Fruit fly (Drosophila melanogaster) whole organism, prepupa: ENCODE measurements around the gene tko.

Experiments
- CG10669 ChIP-seq: fragments of 200-800 bp; sonication (Bioruptor generic); optimal IDR thresholded peaks from 3 replicates; lab custom pipeline; 2018; ENCODE audit warnings: missing biosample characterization, mild to moderate bottlenecking, missing genetic modification characterization, moderate library complexity
- CG11294 ChIP-seq: fragments of 200-800 bp; sonication (Bioruptor generic); IDR thresholded peaks from 2 replicates; pipeline ENCODE4 v1.3.6; 2022; ENCODE audit warnings: missing biosample characterization, missing genetic modification characterization
- CG11762 ChIP-seq: fragments of 200-800 bp; sonication (Bioruptor generic); optimal IDR thresholded peaks from 3 replicates; lab custom pipeline; 2016; ENCODE audit warnings: missing biosample characterization, missing genetic modification characterization; ENCODE audit not compliant: insufficient read depth
- CG15336 ChIP-seq: fragments of 200-800 bp; sonication (Bioruptor generic); IDR thresholded peaks from 2 replicates; pipeline ENCODE4 v1.3.6; 2022; ENCODE audit warnings: missing biosample characterization, missing genetic modification characterization
- CG1621 ChIP-seq: fragments of 200-800 bp; sonication (Bioruptor generic); optimal IDR thresholded peaks from 3 replicates; lab custom pipeline; 2018; ENCODE audit warnings: missing biosample characterization, mild to moderate bottlenecking, missing genetic modification characterization
- CG16779 ChIP-seq: fragments of 200-800 bp; sonication (Bioruptor generic); optimal IDR thresholded peaks from 3 replicates; lab custom pipeline; 2017; ENCODE audit warnings: missing biosample characterization, mild to moderate bottlenecking, missing genetic modification characterization
- CG3032 ChIP-seq: fragments of 200-800 bp; optimal IDR thresholded peaks from 2 replicates; lab custom pipeline; 2019; ENCODE audit warnings: missing biosample characterization, mild to moderate bottlenecking, missing genetic modification characterization, moderate library complexity
- CG31627 ChIP-seq: fragments of 200-800 bp; sonication (Bioruptor generic); optimal IDR thresholded peaks from 3 replicates; lab custom pipeline; 2016; ENCODE audit warnings: missing biosample characterization, missing genetic modification characterization
- CG32006 ChIP-seq: fragments of 200-800 bp; sonication (Bioruptor generic); optimal IDR thresholded peaks from 3 replicates; lab custom pipeline; 2017; ENCODE audit warnings: missing biosample characterization, mild to moderate bottlenecking, missing genetic modification characterization
- CG34406 ChIP-seq: fragments of 200-800 bp; sonication (Bioruptor generic); optimal IDR thresholded peaks from 3 replicates; lab custom pipeline; 2016; ENCODE audit warnings: missing biosample characterization, missing genetic modification characterization
- CG3919 ChIP-seq: fragments of 200-800 bp; sonication (Bioruptor generic); optimal IDR thresholded peaks from 3 replicates; lab custom pipeline; 2016; ENCODE audit warnings: missing biosample characterization, missing genetic modification characterization
- CG4318 ChIP-seq: fragments of 200-800 bp; sonication (Bioruptor generic); optimal IDR thresholded peaks from 3 replicates; lab custom pipeline; 2017; ENCODE audit warnings: missing biosample characterization, mild to moderate bottlenecking, missing genetic modification characterization
- CG6163 ChIP-seq: fragments of 200-800 bp; sonication (Bioruptor generic); IDR thresholded peaks from 3 replicates; pipeline ENCODE4 v1.3.6; 2022; ENCODE audit warnings: missing biosample characterization, missing genetic modification characterization
- CG6276 ChIP-seq: fragments of 200-800 bp; sonication (Bioruptor generic); optimal IDR thresholded peaks from 2 replicates; lab custom pipeline; 2017; ENCODE audit warnings: missing biosample characterization, mild to moderate bottlenecking, missing genetic modification characterization
- CG6792 ChIP-seq: fragments of 200-800 bp; sonication (Bioruptor generic); optimal IDR thresholded peaks from 3 replicates; lab custom pipeline; 2016; ENCODE audit warnings: missing biosample characterization, missing genetic modification characterization
- CG6808 ChIP-seq: fragments of 200-800 bp; sonication (Bioruptor generic); optimal IDR thresholded peaks from 3 replicates; lab custom pipeline; 2017; ENCODE audit warnings: missing biosample characterization, missing genetic modification characterization, mild to moderate bottlenecking, moderate library complexity, missing genetic modification reagents
- CG6854 ChIP-seq: fragments of 200-800 bp; sonication (Bioruptor generic); optimal IDR thresholded peaks from 2 replicates; lab custom pipeline; 2017; ENCODE audit warnings: missing biosample characterization, mild to moderate bottlenecking, missing genetic modification characterization
- CG8119 ChIP-seq: fragments of 200-800 bp; sonication (Bioruptor generic); IDR thresholded peaks from 3 replicates; pipeline ENCODE4 v1.3.6; 2022; ENCODE audit warnings: missing biosample characterization, missing genetic modification characterization
- CG8632 ChIP-seq: fragments of 200-800 bp; sonication (Bioruptor generic); optimal IDR thresholded peaks from 3 replicates; lab custom pipeline; 2016; ENCODE audit warnings: missing biosample characterization, missing genetic modification characterization
- CG9139 ChIP-seq: fragments of 200-800 bp; sonication (Bioruptor generic); optimal IDR thresholded peaks from 3 replicates; lab custom pipeline; 2017; ENCODE audit warnings: missing biosample characterization, mild to moderate bottlenecking, missing genetic modification characterization
- Eip75B ChIP-seq: fragments of 200-800 bp; sonication (Bioruptor generic); optimal IDR thresholded peaks from 3 replicates; lab custom pipeline; 2016; ENCODE audit warnings: missing biosample characterization, missing genetic modification characterization
- Eip78C ChIP-seq: fragments of 200-800 bp; sonication (Bioruptor generic); peaks from one replicate; lab custom pipeline; 2016; ENCODE audit warnings: missing biosample characterization, missing genetic modification characterization
- Eip93F ChIP-seq: fragments of 200-800 bp; sonication (Bioruptor generic); optimal IDR thresholded peaks from 2 replicates; lab custom pipeline; 2016; ENCODE audit warnings: missing biosample characterization, mild to moderate bottlenecking, missing genetic modification characterization
- Hr38 ChIP-seq: sonication (Bioruptor generic); optimal IDR thresholded peaks from 2 replicates; lab custom pipeline; 2016; ENCODE audit warnings: missing biosample characterization, missing genetic modification characterization
- Hr39 ChIP-seq: fragments of 200-800 bp; sonication (Bioruptor generic); optimal IDR thresholded peaks from 2 replicates; lab custom pipeline; 2016; ENCODE audit warnings: missing biosample characterization, missing genetic modification characterization
- Hr4 ChIP-seq: fragments of 200-800 bp; sonication (Bioruptor generic); optimal IDR thresholded peaks from 3 replicates; lab custom pipeline; 2016; ENCODE audit warnings: missing biosample characterization, missing genetic modification characterization
- Lpt ChIP-seq: fragments of 200-800 bp; sonication (Bioruptor generic); optimal IDR thresholded peaks from 3 replicates; lab custom pipeline; 2016; ENCODE audit warnings: missing biosample characterization, missing genetic modification characterization
- Met ChIP-seq: fragments of 200-800 bp; sonication (Bioruptor generic); optimal IDR thresholded peaks from 3 replicates; lab custom pipeline; 2016; ENCODE audit warnings: missing biosample characterization, missing genetic modification characterization
- Sox102F ChIP-seq: fragments of 200-800 bp; sonication (Bioruptor generic); optimal IDR thresholded peaks from 2 replicates; lab custom pipeline; 2016; ENCODE audit warnings: missing biosample characterization, mild to moderate bottlenecking, missing genetic modification characterization
- Sox14 ChIP-seq: fragments of 200-800 bp; sonication (Bioruptor generic); optimal IDR thresholded peaks from 3 replicates; lab custom pipeline; 2016; ENCODE audit warnings: missing biosample characterization, missing genetic modification characterization
- Sox15 ChIP-seq: fragments of 200-800 bp; sonication (Bioruptor generic); optimal IDR thresholded peaks from 3 replicates; lab custom pipeline; 2016; ENCODE audit warnings: missing biosample characterization, missing genetic modification characterization
- achi ChIP-seq: fragments of 200-800 bp; sonication (Bioruptor generic); optimal IDR thresholded peaks from 3 replicates; lab custom pipeline; 2016; ENCODE audit warnings: missing biosample characterization, missing genetic modification characterization
- cyc ChIP-seq: fragments of 200-800 bp; sonication (Bioruptor generic); optimal IDR thresholded peaks from 3 replicates; lab custom pipeline; 2016; ENCODE audit warnings: missing biosample characterization, missing genetic modification characterization
- dac ChIP-seq: fragments of 200-800 bp; sonication (Bioruptor generic); optimal IDR thresholded peaks from 2 replicates; lab custom pipeline; 2017; ENCODE audit warnings: missing biosample characterization, mild to moderate bottlenecking, missing genetic modification characterization
- dsx ChIP-seq: fragments of 200-800 bp; optimal IDR thresholded peaks from 3 replicates; lab custom pipeline; 2019; ENCODE audit warnings: missing biosample characterization, mild to moderate bottlenecking, missing genetic modification characterization, moderate library complexity; ENCODE audit not compliant: poor library complexity, severe bottlenecking
- esn ChIP-seq: fragments of 200-800 bp; sonication (Bioruptor generic); optimal IDR thresholded peaks from 2 replicates; lab custom pipeline; 2016; ENCODE audit warnings: missing biosample characterization, mild to moderate bottlenecking, missing genetic modification characterization, moderate library complexity
- fd85E ChIP-seq: fragments of 200-800 bp; sonication (Bioruptor generic); optimal IDR thresholded peaks from 3 replicates; lab custom pipeline; 2016; ENCODE audit warnings: missing biosample characterization, missing genetic modification characterization
- fkh ChIP-seq: fragments of 200-800 bp; sonication (Bioruptor generic); optimal IDR thresholded peaks from 3 replicates; lab custom pipeline; 2017; ENCODE audit warnings: missing biosample characterization, mild to moderate bottlenecking, missing genetic modification characterization, moderate library complexity
- lz ChIP-seq: fragments of 200-800 bp; sonication (Bioruptor generic); optimal IDR thresholded peaks from 3 replicates; lab custom pipeline; 2016; ENCODE audit warnings: missing biosample characterization, missing genetic modification characterization
- net ChIP-seq: fragments of 200-800 bp; sonication (Bioruptor generic); optimal IDR thresholded peaks from 3 replicates; lab custom pipeline; 2016; ENCODE audit warnings: missing biosample characterization, missing genetic modification characterization
- salr ChIP-seq, 2 experiments: fragments of 200-800 bp; sonication (Bioruptor generic); optimal IDR thresholded peaks; 3 replicates each; lab custom pipeline; 2016 to 2018; ENCODE audit warnings: missing biosample characterization in 2 of 2, missing genetic modification characterization in 2 of 2, mild to moderate bottlenecking in 1 of 2
- svp ChIP-seq: fragments of 200-800 bp; sonication (Bioruptor generic); peaks from one replicate; lab custom pipeline; 2016; ENCODE audit warnings: missing biosample characterization, missing genetic modification characterization
- topi ChIP-seq: fragments of 200-800 bp; sonication (Bioruptor generic); optimal IDR thresholded peaks from 3 replicates; lab custom pipeline; 2016; ENCODE audit warnings: missing biosample characterization, missing genetic modification characterization
- vri ChIP-seq: fragments of 200-800 bp; sonication (Bioruptor generic); optimal IDR thresholded peaks from 3 replicates; lab custom pipeline; 2016; ENCODE audit warnings: missing biosample characterization, mild to moderate bottlenecking, missing genetic modification characterization

tko gene

DNA sequence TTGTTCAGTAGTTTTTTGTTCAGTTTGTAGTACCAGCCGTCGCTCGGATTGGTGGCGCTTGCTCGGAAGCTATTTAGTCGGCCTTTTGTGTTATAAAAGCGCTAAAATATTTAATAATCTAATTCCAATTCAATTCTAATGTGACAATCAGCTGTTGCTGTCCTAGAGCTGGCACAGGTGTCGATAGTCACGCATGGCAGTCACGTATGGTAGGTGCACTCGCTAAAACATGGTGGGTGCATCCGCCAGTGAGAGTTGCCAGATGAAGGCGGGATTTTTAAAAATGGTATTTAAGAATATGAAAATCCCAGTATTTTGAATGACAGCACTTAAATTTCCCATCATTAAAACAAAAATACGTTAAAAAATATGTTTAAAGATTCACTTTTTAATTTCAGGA lies at the start of gene tko:
tko (minus strand) TSS at position 179 of the 400 bp plus-strand sequence.
- TF ChIP-seq CG32006 (GFP tag; lab: Kevin White, UChicago) = no peak
- TF ChIP-seq Hr38 = no peak
- TF ChIP-seq achi (GFP tag; lab: Kevin White, UChicago) = peak; percentile 55
- TF ChIP-seq CG34406 (GFP tag; lab: Kevin White, UChicago) = no peak
- no peak for TF ChIP-seq Lpt (GFP tag; lab: Kevin White, UChicago)

DNA sequence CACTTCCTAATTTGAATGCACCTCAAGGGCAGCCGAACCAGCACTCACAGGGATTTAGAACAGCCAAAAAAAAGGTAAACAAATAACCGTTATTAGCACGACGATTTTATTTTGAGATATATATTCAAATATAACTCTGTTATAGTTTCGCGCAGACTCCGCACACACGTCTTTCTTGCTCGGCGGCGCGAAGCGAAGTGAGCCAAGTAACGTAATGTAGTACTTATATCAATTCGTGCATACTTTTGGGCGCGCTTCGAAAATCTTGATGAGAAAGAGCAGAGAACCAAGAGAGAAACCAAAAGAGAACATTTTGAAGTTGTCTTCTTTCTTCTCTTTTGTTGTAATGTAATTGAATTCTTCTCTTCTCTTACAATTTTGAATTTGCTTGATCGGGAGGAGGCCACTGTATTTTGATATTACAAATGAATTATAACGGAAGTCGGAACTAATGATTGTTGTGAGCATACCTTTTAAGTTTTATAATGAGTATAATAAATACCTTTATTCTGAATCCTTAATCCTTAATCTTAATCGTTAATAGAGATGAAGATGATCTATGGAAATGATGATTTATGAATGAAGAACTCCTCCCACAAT lies 26.2 kb upstream of the tko start, which contains the start of gene boi:
boi (minus strand) TSS at position 201 of the 600 bp plus-strand sequence.
- no peak for TF ChIP-seq Lpt (GFP tag; lab: Kevin White, UChicago)
- no peak for TF ChIP-seq CG34406 (GFP tag; lab: Kevin White, UChicago)
- peak; percentile 46 for TF ChIP-seq Sox102F (GFP tag; lab: Kevin White, UChicago)
- TF ChIP-seq CG16779 (tag; lab: Kevin White, UChicago) = no peak
- no peak for TF ChIP-seq CG11762
- no peak for TF ChIP-seq Hr39 (GFP tag; lab: Kevin White, UChicago)
- TF ChIP-seq Hr38 = no peak
- no peak for TF ChIP-seq CG31627 (GFP tag; lab: Kevin White, UChicago)
- peak; percentile 31 for TF ChIP-seq fd85E (GFP tag; lab: Kevin White, UChicago)
- no peak for TF ChIP-seq CG11294 (GFP tag; lab: Robert Waterston, UW)
- no peak for TF ChIP-seq svp (GFP tag; lab: Kevin White, UChicago)
- no peak for TF ChIP-seq CG8632 (GFP tag; lab: Kevin White, UChicago)
- no peak for TF ChIP-seq Eip93F
- TF ChIP-seq CG6854 = peak; percentile 37
- TF ChIP-seq CG6163 (GFP tag; lab: Robert Waterston, UW) = no peak
- peak; percentile 9 for TF ChIP-seq CG9139 (GFP tag; lab: Kevin White, UChicago)
- TF ChIP-seq Met (GFP tag; lab: Kevin White, UChicago) = peak; percentile 31
- TF ChIP-seq CG32006 (GFP tag; lab: Kevin White, UChicago) = no peak
- TF ChIP-seq Eip75B (GFP tag; lab: Kevin White, UChicago) = peak; percentile 6
- no peak for TF ChIP-seq CG4318 (GFP tag; lab: Kevin White, UChicago)
- TF ChIP-seq topi (GFP tag; lab: Kevin White, UChicago) = peak; percentile 26
- peak; percentile 68 for TF ChIP-seq Eip78C (GFP tag; lab: Kevin White, UChicago)
- no peak for TF ChIP-seq CG6808 (GFP tag; lab: Kevin White, UChicago)
- TF ChIP-seq Sox15 = no peak
- no peak for TF ChIP-seq salr (GFP tag; optimal IDR thresholded peaks at IDR 0.05; lab: Kevin White, UChicago)
- peak; percentile 25; the same call in 1 of the 2 replicates for TF ChIP-seq CG15336
- TF ChIP-seq dsx (GFP tag; lab: Kevin White, UChicago) = no peak
- TF ChIP-seq net = peak; percentile 38
- TF ChIP-seq fkh (GFP tag; lab: Kevin White, UChicago) = no peak

DNA sequence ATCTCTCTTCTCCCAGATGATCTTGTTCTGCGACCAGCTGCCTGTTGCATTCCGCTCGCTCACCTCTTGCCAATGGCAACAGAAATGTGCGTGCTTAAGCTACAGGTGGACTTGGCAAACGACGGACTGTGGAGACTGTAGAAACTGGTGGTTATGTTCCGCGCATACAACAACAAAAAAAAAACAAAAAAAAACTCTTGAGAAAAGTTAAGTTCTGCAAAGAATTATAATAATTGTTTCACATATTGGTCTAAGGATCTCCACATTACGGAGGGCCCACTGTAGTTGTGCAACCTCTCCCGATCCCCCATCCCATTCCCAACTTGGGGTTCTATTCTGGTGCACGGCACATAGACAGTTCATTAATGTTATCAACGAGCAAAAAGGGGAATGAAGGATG lies 24.8 kb upstream of the tko start:
- TF ChIP-seq Sox15 (peak; percentile 44), dac (peak; percentile 60), Eip75B (GFP tag; lab: Kevin White, UChicago) (peak; percentile 87), vri (GFP tag; lab: Kevin White, UChicago) (peak; percentile 38), Hr4 (peak; percentile 83), cyc (GFP tag; lab: Kevin White, UChicago) (peak; percentile 58), Sox102F (GFP tag; lab: Kevin White, UChicago) (peak; percentile 40), Sox14 (GFP tag; lab: Kevin White, UChicago) (peak; percentile 88), CG3919 (GFP tag; lab: Kevin White, UChicago) (peak; percentile 88), fkh (GFP tag; lab: Kevin White, UChicago) (no peak), CG6276 (GFP tag; lab: Kevin White, UChicago) (peak; percentile 81), Hr39 (GFP tag; lab: Kevin White, UChicago) (peak; percentile 51), Met (GFP tag; lab: Kevin White, UChicago) (peak; percentile 55), CG8119 (peak; percentile 91), CG34406 (GFP tag; lab: Kevin White, UChicago) (peak; percentile 61), CG3032 (tag; lab: Kevin White, UChicago) (peak; percentile 84), CG6808 (GFP tag; lab: Kevin White, UChicago) (peak; percentile 86), Hr38 (no peak), lz (GFP tag; lab: Kevin White, UChicago) (peak; percentile 57), dsx (GFP tag; lab: Kevin White, UChicago) (peak; percentile 80), CG1621 (tag; lab: Kevin White, UChicago) (peak; percentile 81), Eip78C (GFP tag; lab: Kevin White, UChicago) (peak; percentile 95), CG10669 (GFP tag; lab: Kevin White, UChicago) (peak; percentile 78), CG32006 (GFP tag; lab: Kevin White, UChicago) (peak; percentile 85), svp (GFP tag; lab: Kevin White, UChicago) (peak; percentile 86), salr (GFP tag; optimal IDR thresholded peaks at IDR 0.05; lab: Kevin White, UChicago) (peak; percentile 74 to 81), net (peak; percentile 76), esn (GFP tag; lab: Kevin White, UChicago) (peak; percentile 54), CG6163 (GFP tag; lab: Robert Waterston, UW) (peak; percentile 95), CG6792 (GFP tag; lab: Kevin White, UChicago) (peak; percentile 74)
